Fruit fly (Drosophila melanogaster) whole organism, wandering third instar larva: Measurements from ENCODE around the gene CG11562.

Experiments used
- Abd-B ChIP-seq: fragments of >200 bp; optimal IDR thresholded peaks from 2 replicates; lab custom pipeline; 2017; ENCODE audit warnings: missing biosample characterization, missing genetic modification characterization
- CG32264 ChIP-seq: fragments of 200-800 bp; sonication (Bioruptor generic); optimal IDR thresholded peaks from 2 replicates; lab custom pipeline; 2016; ENCODE audit warnings: missing biosample characterization, missing genetic modification characterization
- CG9705 ChIP-seq: fragments of 200-800 bp; sonication (Bioruptor generic); optimal IDR thresholded peaks from 2 replicates; lab custom pipeline; 2018; ENCODE audit warnings: missing biosample characterization, mild to moderate bottlenecking, missing genetic modification characterization
- CrebA ChIP-seq: fragments of 200-800 bp; sonication (Bioruptor generic); optimal IDR thresholded peaks from 2 replicates; lab custom pipeline; 2016; ENCODE audit warnings: missing biosample characterization, mild to moderate bottlenecking, missing genetic modification characterization, borderline replicate concordance
- Dfd ChIP-seq: fragments of >200 bp; optimal IDR thresholded peaks from 2 replicates; lab custom pipeline; 2017; ENCODE audit warnings: missing biosample characterization, missing genetic modification characterization
- Dif ChIP-seq: fragments of 200-275, 200-300 bp; sonication (Bioruptor generic); optimal IDR thresholded peaks from 2 replicates; lab custom pipeline; 2018; ENCODE audit warnings: missing biosample characterization, missing genetic modification characterization; ENCODE audit not compliant: partially characterized antibody
- GATAd ChIP-seq: sonication (Bioruptor generic); optimal IDR thresholded peaks from 2 replicates; lab custom pipeline; 2016; ENCODE audit warnings: missing biosample characterization, missing genetic modification characterization
- HLH106 ChIP-seq: fragments of 200-800 bp; optimal IDR thresholded peaks from 3 replicates; lab custom pipeline; 2019; ENCODE audit warnings: missing biosample characterization, mild to moderate bottlenecking, missing genetic modification characterization, moderate library complexity
- Hnf4 ChIP-seq: fragments of 200-800 bp; sonication (Bioruptor generic); optimal IDR thresholded peaks from 2 replicates; lab custom pipeline; 2016; ENCODE audit warnings: missing biosample characterization, mild to moderate bottlenecking, missing genetic modification characterization
- Hr78 ChIP-seq: fragments of >200 bp; optimal IDR thresholded peaks from 2 replicates; lab custom pipeline; 2017; ENCODE audit warnings: missing biosample characterization, missing genetic modification characterization
- Hr83 ChIP-seq: fragments of 200-300 bp; sonication (Bioruptor generic); optimal IDR thresholded peaks from 2 replicates; lab custom pipeline; 2016; ENCODE audit warnings: missing biosample characterization, mild to moderate bottlenecking, missing genetic modification characterization, moderate library complexity; ENCODE audit not compliant: poor library complexity, severe bottlenecking
- Jra ChIP-seq: sonication (Bioruptor generic); optimal IDR thresholded peaks from 2 replicates; lab custom pipeline; 2016; ENCODE audit warnings: missing biosample characterization, missing genetic modification characterization
- Mio ChIP-seq: sonication (Bioruptor generic); optimal IDR thresholded peaks from 2 replicates; lab custom pipeline; 2016; ENCODE audit warnings: missing biosample characterization, missing genetic modification characterization
- Myc ChIP-seq: fragments of >200 bp; optimal IDR thresholded peaks from 2 replicates; lab custom pipeline; 2017
- N ChIP-seq: fragments of >200 bp; optimal IDR thresholded peaks from 2 replicates; lab custom pipeline; 2018; ENCODE audit warnings: missing biosample characterization, missing external identifiers, missing genetic modification characterization
- OdsH ChIP-seq: fragments of 200-800 bp; sonication (Bioruptor generic); optimal IDR thresholded peaks from 2 replicates; lab custom pipeline; 2016; ENCODE audit warnings: missing biosample characterization, mild to moderate bottlenecking, missing genetic modification characterization
- Rel ChIP-seq, 2 experiments: fragments of 200-800 bp; sonication (Bioruptor generic) in 1 of 2; optimal IDR thresholded peaks; 2 replicates in 1 of 2; 3 replicates in 1 of 2; lab custom pipeline; 2016 to 2019; ENCODE audit warnings: mild to moderate bottlenecking in 2 of 2, missing biosample characterization in 2 of 2, missing genetic modification characterization in 2 of 2, moderate library complexity in 1 of 2
- Sp1 ChIP-seq: fragments of 200-800 bp; sonication (Bioruptor generic); optimal IDR thresholded peaks from 3 replicates; lab custom pipeline; 2019; ENCODE audit warnings: missing biosample characterization, mild to moderate bottlenecking, missing genetic modification characterization, moderate library complexity
- Vsx2 ChIP-seq: fragments of 200-300, 225-300 bp; sonication (Bioruptor generic); optimal IDR thresholded peaks from 2 replicates; lab custom pipeline; 2018; ENCODE audit warnings: missing biosample characterization, missing genetic modification characterization; ENCODE audit not compliant: partially characterized antibody
- br ChIP-seq: fragments of 200-800 bp; sonication (Bioruptor generic); optimal IDR thresholded peaks from 2 replicates; lab custom pipeline; 2016; ENCODE audit warnings: missing biosample characterization, missing genetic modification characterization
- brk ChIP-seq: fragments of 200-800 bp; sonication (Bioruptor generic); optimal IDR thresholded peaks from 2 replicates; lab custom pipeline; 2016; ENCODE audit warnings: missing biosample characterization, mild to moderate bottlenecking, missing genetic modification characterization
- dl ChIP-seq, 2 experiments: fragments of 175-275, 200-275 bp in 1 of 2; fragments of 200-275 bp in 1 of 2; sonication (Bioruptor generic); optimal IDR thresholded peaks; lab custom pipeline; 2018; ENCODE audit warnings: mild to moderate bottlenecking in 2 of 2, missing biosample characterization in 2 of 2, missing genetic modification characterization in 2 of 2, moderate library complexity in 2 of 2; ENCODE audit not compliant: partially characterized antibody in 2 of 2, insufficient read depth in 1 of 2
- dmrt93B ChIP-seq: fragments of 200-800 bp; sonication (Bioruptor generic); optimal IDR thresholded peaks from 2 replicates; lab custom pipeline; 2018; ENCODE audit warnings: missing biosample characterization, mild to moderate bottlenecking, missing genetic modification characterization
- dsf ChIP-seq: sonication (Bioruptor generic); optimal IDR thresholded peaks from 2 replicates; lab custom pipeline; 2016; ENCODE audit warnings: missing biosample characterization, missing genetic modification characterization, borderline replicate concordance
- ey ChIP-seq: fragments of 200-800 bp; sonication (Bioruptor generic); optimal IDR thresholded peaks from 2 replicates; lab custom pipeline; 2016; ENCODE audit warnings: missing biosample characterization, missing genetic modification characterization
- foxo ChIP-seq, 2 experiments: fragments of 200-800 bp; sonication (Bioruptor generic); optimal IDR thresholded peaks; 2 replicates in 1 of 2; 3 replicates in 1 of 2; lab custom pipeline; 2016 to 2017; ENCODE audit warnings: missing biosample characterization in 2 of 2, missing genetic modification characterization in 2 of 2
- fru ChIP-seq: fragments of 200-800 bp; sonication (Bioruptor generic); optimal IDR thresholded peaks from 3 replicates; lab custom pipeline; 2016; ENCODE audit warnings: missing biosample characterization, mild to moderate bottlenecking, missing genetic modification characterization
- h ChIP-seq: fragments of 200-800 bp; sonication (Bioruptor generic); optimal IDR thresholded peaks from 3 replicates; lab custom pipeline; 2016; ENCODE audit warnings: missing biosample characterization, mild to moderate bottlenecking, missing genetic modification characterization
- jim ChIP-seq: fragments of 175-275, 200-325 bp; sonication (Bioruptor generic); optimal IDR thresholded peaks from 2 replicates; lab custom pipeline; 2016; ENCODE audit warnings: missing biosample characterization, mild to moderate bottlenecking, missing genetic modification characterization
- lola ChIP-seq: fragments of >200 bp; optimal IDR thresholded peaks from 2 replicates; lab custom pipeline; 2017; ENCODE audit warnings: missing biosample characterization, missing genetic modification characterization
- pan ChIP-seq: fragments of >200 bp; optimal IDR thresholded peaks from 2 replicates; lab custom pipeline; 2017
- psq ChIP-seq: fragments of 200-800 bp; sonication (Bioruptor generic); optimal IDR thresholded peaks from 3 replicates; lab custom pipeline; 2017; ENCODE audit warnings: missing biosample characterization, mild to moderate bottlenecking, missing genetic modification characterization, moderate library complexity
- rgr ChIP-seq: fragments of 200-800 bp; sonication (Bioruptor generic); optimal IDR thresholded peaks from 3 replicates; lab custom pipeline; 2016; ENCODE audit warnings: missing biosample characterization, mild to moderate bottlenecking, missing genetic modification characterization
- sage ChIP-seq: fragments of 200-800 bp; sonication (Bioruptor generic); optimal IDR thresholded peaks from 2 replicates; lab custom pipeline; 2016; ENCODE audit warnings: missing biosample characterization, mild to moderate bottlenecking, missing genetic modification characterization
- sv ChIP-seq: fragments of 200-800 bp; sonication (Bioruptor generic); optimal IDR thresholded peaks from 3 replicates; lab custom pipeline; 2016; ENCODE audit warnings: missing biosample characterization, missing genetic modification characterization
- tai ChIP-seq: sonication (Bioruptor generic); optimal IDR thresholded peaks from 2 replicates; lab custom pipeline; 2016; ENCODE audit warnings: missing biosample characterization, missing genetic modification characterization
- usp ChIP-seq: fragments of >200 bp; optimal IDR thresholded peaks from 2 replicates; lab custom pipeline; 2017; ENCODE audit warnings: missing biosample characterization, missing genetic modification characterization
- woc ChIP-seq: sonication (Bioruptor generic); optimal IDR thresholded peaks from 2 replicates; lab custom pipeline; 2016; ENCODE audit warnings: missing biosample characterization, mild to moderate bottlenecking, missing genetic modification characterization

CG11562 gene

DNA sequence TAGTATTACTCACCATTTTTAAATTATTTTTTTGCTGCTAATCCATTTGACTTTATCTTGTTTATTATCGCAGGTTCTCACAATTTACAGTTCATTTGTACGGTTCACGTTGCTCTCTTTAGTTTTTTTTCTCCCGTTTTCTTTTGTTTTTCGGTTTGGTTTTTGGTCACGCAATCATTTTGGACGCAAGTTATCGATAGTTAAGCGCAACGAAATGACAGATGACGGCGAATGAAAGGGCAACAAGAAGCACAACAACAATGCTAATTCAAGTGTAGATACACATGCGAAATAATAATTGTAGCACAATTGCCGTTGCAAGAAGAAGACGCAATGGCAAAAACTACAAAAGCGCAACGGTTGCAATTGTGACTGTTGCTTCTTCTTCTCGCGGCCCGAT lies 43.6 kb upstream of the CG11562 start:
- TF ChIP-seq Hr83 (GFP tag; lab: Kevin White, UChicago) (no peak), sv (GFP tag; lab: Kevin White, UChicago) (no peak), pan (lab: Kevin White, UChicago) (no peak), dl (GFP tag; optimal IDR thresholded peaks at IDR 0.05; lab: Kevin White, UChicago; ENCODE audit: insufficient read depth in 1 of 2, partially characterized antibody in 2 of 2) (no peak), brk (no peak), CG9705 (GFP tag; lab: Kevin White, UChicago) (no peak), tai (GFP tag; lab: Kevin White, UChicago) (no peak), jim (no peak), CrebA (GFP tag; lab: Kevin White, UChicago) (no peak), sage (GFP tag; lab: Kevin White, UChicago) (no peak), Jra (no peak), Dfd (GFP tag; lab: Kevin White, UChicago) (no peak), fru (GFP tag; lab: Kevin White, UChicago) (no peak), Mio (GFP tag; lab: Kevin White, UChicago) (no peak), CG32264 (no peak)
- TF ChIP-seq, all 38 proteins: peak for 0

DNA sequence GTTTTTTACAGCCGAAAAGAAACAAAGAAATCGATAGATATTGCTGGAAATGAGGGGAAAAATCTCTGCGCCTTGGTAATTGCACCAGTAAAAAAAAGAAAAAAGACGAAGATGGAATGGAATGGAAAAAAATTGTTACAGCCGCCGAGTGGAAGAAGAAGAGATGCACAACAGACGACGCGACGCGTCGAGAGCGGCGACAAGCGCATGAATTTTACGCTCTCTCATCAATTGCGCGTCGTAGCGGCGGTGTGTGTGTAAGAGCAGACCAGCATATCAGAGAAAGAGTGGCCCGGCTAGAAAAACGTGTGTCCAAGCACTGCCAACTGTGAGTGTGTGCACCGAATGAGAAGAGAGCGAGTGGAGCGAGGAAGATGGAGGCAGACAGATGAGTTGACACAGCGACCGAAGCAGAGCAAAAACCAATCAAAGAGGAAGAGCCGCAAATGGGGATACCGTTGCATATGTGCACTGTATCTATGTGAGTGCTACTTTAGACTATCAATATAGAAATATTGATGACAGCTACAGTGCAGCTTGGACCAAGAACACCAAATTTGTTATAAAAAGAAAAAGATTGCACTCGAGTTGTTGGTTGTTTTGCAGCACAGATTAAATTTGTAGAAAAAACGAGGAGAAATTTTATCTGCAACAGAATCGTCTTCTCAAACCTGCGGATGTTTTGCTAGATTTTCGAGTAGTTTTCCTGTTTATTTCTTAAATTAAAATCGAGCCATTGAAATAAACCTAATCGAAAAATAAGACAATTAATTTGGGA lies 43.0 kb upstream of the CG11562 start:
- TF ChIP-seq N, result no peak
- TF ChIP-seq CG32264, result no peak
- TF ChIP-seq Hr83 (GFP tag; lab: Kevin White, UChicago), result no peak
- TF ChIP-seq GATAd (GFP tag; lab: Kevin White, UChicago), result no peak
- no peak for TF ChIP-seq dmrt93B (GFP tag; lab: Kevin White, UChicago)
- TF ChIP-seq pan (lab: Kevin White, UChicago), result no peak
- no peak for TF ChIP-seq Hr78 (GFP tag; lab: Kevin White, UChicago)
- peak; percentile 90 for TF ChIP-seq Dif (GFP tag; lab: Kevin White, UChicago)
- TF ChIP-seq tai (GFP tag; lab: Kevin White, UChicago), result no peak
- TF ChIP-seq Rel (GFP tag; optimal IDR thresholded peaks at IDR 0.05; lab: Kevin White, UChicago), result no peak
- no peak for TF ChIP-seq Rel (tag; optimal IDR thresholded peaks at IDR 0.05; lab: Kevin White, UChicago)
- no peak for TF ChIP-seq CrebA (GFP tag; lab: Kevin White, UChicago)
- TF ChIP-seq woc (GFP tag; lab: Kevin White, UChicago), result peak; percentile 9
- TF ChIP-seq Mio (GFP tag; lab: Kevin White, UChicago), result no peak
- TF ChIP-seq fru (GFP tag; lab: Kevin White, UChicago), result peak; percentile 40
- peak; percentile 39 for TF ChIP-seq Jra
- TF ChIP-seq OdsH (GFP tag; lab: Kevin White, UChicago), result no peak
- TF ChIP-seq Dfd (GFP tag; lab: Kevin White, UChicago), result no peak
- TF ChIP-seq psq (GFP tag; lab: Kevin White, UChicago), result peak; percentile 55
- no peak for TF ChIP-seq h (GFP tag; lab: Kevin White, UChicago)
- no peak for TF ChIP-seq jim
- TF ChIP-seq dsf (GFP tag; lab: Kevin White, UChicago), result no peak
- no peak for TF ChIP-seq Abd-B (GFP tag; lab: Kevin White, UChicago)
- TF ChIP-seq br (GFP tag; lab: Kevin White, UChicago), result peak; percentile 52
- TF ChIP-seq CG9705 (GFP tag; lab: Kevin White, UChicago), result no peak
- no peak for TF ChIP-seq lola (GFP tag; lab: Kevin White, UChicago)
- TF ChIP-seq usp, result no peak
- peak; percentile 27 for TF ChIP-seq Hnf4 (GFP tag; lab: Kevin White, UChicago)
- peak; percentile 63 to 83 for TF ChIP-seq dl (GFP tag; optimal IDR thresholded peaks at IDR 0.05; lab: Kevin White, UChicago; ENCODE audit: insufficient read depth in 1 of 2, partially characterized antibody in 2 of 2)
- no peak for TF ChIP-seq sv (GFP tag; lab: Kevin White, UChicago)
- no peak for TF ChIP-seq rgr (GFP tag; lab: Kevin White, UChicago)
- peak; percentile 37 for TF ChIP-seq ey (GFP tag; lab: Kevin White, UChicago)
- TF ChIP-seq Myc, result no peak
- TF ChIP-seq brk, result no peak
- TF ChIP-seq foxo (GFP tag; optimal IDR thresholded peaks at IDR 0.05; lab: Kevin White, UChicago), result peak in 1 of 2 experiments; percentile 49
- TF ChIP-seq sage (GFP tag; lab: Kevin White, UChicago), result no peak
- TF ChIP-seq Vsx2, result no peak
- no peak for TF ChIP-seq Sp1 (GFP tag; lab: Kevin White, UChicago)
- no peak for TF ChIP-seq HLH106 (tag; lab: Kevin White, UChicago)
